Fruit fly (Drosophila melanogaster) whole organism, prepupa: Measurements from ENCODE around the gene CG7335.

Source experiments
- CG3032 ChIP-seq: fragments of 200-800 bp; optimal IDR thresholded peaks from 2 replicates; lab custom pipeline; 2019; ENCODE audit warnings: missing biosample characterization, mild to moderate bottlenecking, missing genetic modification characterization, moderate library complexity
- svp ChIP-seq: fragments of 200-800 bp; sonication (Bioruptor generic); peaks from one replicate; lab custom pipeline; 2016; ENCODE audit warnings: missing biosample characterization, missing genetic modification characterization
- vri ChIP-seq: fragments of 200-800 bp; sonication (Bioruptor generic); optimal IDR thresholded peaks from 3 replicates; lab custom pipeline; 2016; ENCODE audit warnings: missing biosample characterization, mild to moderate bottlenecking, missing genetic modification characterization

- TF ChIP-seq CG3032 (tag; lab: Kevin White, UChicago): no peak
- TF ChIP-seq svp (GFP tag; lab: Kevin White, UChicago): no peak
- no peak for TF ChIP-seq vri (GFP tag; lab: Kevin White, UChicago)
These were observed 48.0 kb downstream of the CG7335 start for dm6 chr3L:20085035-20085434.
